Fruit fly (Drosophila melanogaster) whole organism: ENCODE data around the gene ND-18.

ENCODE experiments used
- EcR ChIP-seq, 2 experiments: fragments of >200 bp; optimal IDR thresholded peaks; 2 replicates each; lab custom pipeline; 2017; ENCODE audit warnings: missing biosample characterization in 2 of 2, missing genetic modification characterization in 2 of 2, missing genetic modification reagents in 2 of 2
- pan ChIP-seq: fragments of >200 bp; optimal IDR thresholded peaks from 2 replicates; lab custom pipeline; 2017
- psq ChIP-seq: fragments of >200 bp; optimal IDR thresholded peaks from 2 replicates; lab custom pipeline; 2017
- usp ChIP-seq: fragments of >200 bp; optimal IDR thresholded peaks from 2 replicates; lab custom pipeline; 2017; ENCODE audit warnings: missing biosample characterization, missing genetic modification characterization, mixed read lengths

dm6 chrX:19495611-19496583, 3.7 kb downstream of the ND-18 start:
- TF ChIP-seq pan (no peak), usp (GFP tag; lab: Kevin White, UChicago) (no peak), psq (no peak), EcR (GFP tag; optimal IDR thresholded peaks at IDR 0.05; lab: Kevin White, UChicago) (no peak)
